Worm (Caenorhabditis elegans) whole organism, L2 larva: ENCODE measurements around the gene srw-113.

Source experiments
- C34F6.9 ChIP-seq: fragments of 150-350 bp; optimal IDR thresholded peaks from 2 replicates; lab custom pipeline; 2014; ENCODE audit warnings: missing biosample characterization, missing genetic modification characterization
- R02D3.7 ChIP-seq: fragments of 150-350 bp; optimal IDR thresholded peaks from 2 replicates; lab custom pipeline; 2014; ENCODE audit warnings: missing biosample characterization, missing genetic modification characterization
- ZK546.5 ChIP-seq: sonication (generic microtip); optimal IDR thresholded peaks from 2 replicates; lab custom pipeline; 2017; ENCODE audit warnings: missing biosample characterization, missing genetic modification characterization
- alr-1 ChIP-seq: fragments of 150-350 bp; optimal IDR thresholded peaks from 2 replicates; lab custom pipeline; 2014; ENCODE audit warnings: missing biosample characterization, missing genetic modification characterization
- aly-2 ChIP-seq: fragments of 150-350 bp; optimal IDR thresholded peaks from 2 replicates; lab custom pipeline; 2014; ENCODE audit warnings: missing biosample characterization, missing genetic modification characterization
- ama-1 ChIP-seq: fragments of 150-350 bp; optimal IDR thresholded peaks from 2 replicates; lab custom pipeline; 2018; ENCODE audit warnings: inconsistent platforms
- blmp-1 ChIP-seq: sonication (generic microtip); optimal IDR thresholded peaks from 2 replicates; lab custom pipeline; 2017; ENCODE audit warnings: missing genetic modification characterization, mild to moderate bottlenecking, missing compliant biosample characterization, antibody characterized with exemption, moderate library complexity; ENCODE audit not compliant: insufficient read depth
- ceh-16 ChIP-seq: fragments of 150-350 bp; optimal IDR thresholded peaks from 2 replicates; lab custom pipeline; 2014; ENCODE audit warnings: missing biosample characterization, missing genetic modification characterization
- ceh-82 ChIP-seq: fragments of 150-350 bp; optimal IDR thresholded peaks from 2 replicates; lab custom pipeline; 2014; ENCODE audit warnings: missing biosample characterization, missing genetic modification characterization
- crh-2 ChIP-seq: sonication (generic microtip); optimal IDR thresholded peaks from 2 replicates; lab custom pipeline; 2017; ENCODE audit warnings: missing biosample characterization, missing genetic modification characterization
- dmd-4 ChIP-seq: sonication (generic microtip); optimal IDR thresholded peaks from 2 replicates; lab custom pipeline; 2017; ENCODE audit warnings: missing biosample characterization, missing genetic modification characterization
- elt-3 ChIP-seq: sonication (generic microtip); optimal IDR thresholded peaks from 2 replicates; lab custom pipeline; 2017; ENCODE audit warnings: missing biosample characterization, missing genetic modification characterization
- fos-1 ChIP-seq: fragments of 150-350 bp; optimal IDR thresholded peaks from 2 replicates; lab custom pipeline; 2014; ENCODE audit warnings: missing biosample characterization, missing genetic modification characterization
- gmeb-1 ChIP-seq: fragments of 150-350 bp; optimal IDR thresholded peaks from 2 replicates; lab custom pipeline; 2014; ENCODE audit warnings: missing biosample characterization, missing genetic modification characterization
- lin-11 ChIP-seq: fragments of 150-350 bp; sonication (generic microtip); optimal IDR thresholded peaks from 2 replicates; lab custom pipeline; 2014; ENCODE audit warnings: missing biosample characterization, missing genetic modification characterization, inconsistent platforms, mixed read lengths
- lin-39 ChIP-seq: fragments of 150-350 bp; optimal IDR thresholded peaks from 2 replicates; lab custom pipeline; 2014; ENCODE audit warnings: missing biosample characterization, missing genetic modification reagents, missing genetic modification characterization
- mab-5 ChIP-seq: fragments of 150-350 bp; optimal IDR thresholded peaks from 2 replicates; lab custom pipeline; 2014; ENCODE audit warnings: missing biosample characterization, missing genetic modification characterization
- mdl-1 ChIP-seq, 2 experiments: fragments of 150-350 bp in 1 of 2; sonication (generic microtip) in 1 of 2; optimal IDR thresholded peaks; 2 replicates each; lab custom pipeline; 2017; ENCODE audit warnings: missing biosample characterization in 2 of 2, missing genetic modification characterization in 2 of 2
- nhr-10 ChIP-seq: sonication (generic microtip); optimal IDR thresholded peaks from 2 replicates; lab custom pipeline; 2017; ENCODE audit warnings: missing biosample characterization, missing genetic modification characterization
- nhr-11 ChIP-seq: fragments of 150-350 bp; optimal IDR thresholded peaks from 2 replicates; lab custom pipeline; 2014; ENCODE audit warnings: missing biosample characterization, missing genetic modification characterization
- nhr-12 ChIP-seq: fragments of 150-350 bp; optimal IDR thresholded peaks from 2 replicates; lab custom pipeline; 2014; ENCODE audit warnings: missing biosample characterization, missing genetic modification characterization
- nhr-21 ChIP-seq: fragments of 150-350 bp; optimal IDR thresholded peaks from 2 replicates; lab custom pipeline; 2014; ENCODE audit warnings: missing biosample characterization, missing genetic modification characterization
- nhr-23 ChIP-seq: fragments of 150-350 bp; optimal IDR thresholded peaks from 2 replicates; lab custom pipeline; 2014; ENCODE audit warnings: missing biosample characterization, missing genetic modification reagents, missing genetic modification characterization
- nhr-237 ChIP-seq: fragments of 150-350 bp; optimal IDR thresholded peaks from 2 replicates; lab custom pipeline; 2014; ENCODE audit warnings: missing biosample characterization, missing genetic modification characterization
- nhr-25 ChIP-seq: fragments of 150-350 bp; sonication (generic microtip); optimal IDR thresholded peaks from 3 replicates; lab custom pipeline; 2014; ENCODE audit warnings: missing biosample characterization, missing genetic modification characterization
- nhr-6 ChIP-seq: fragments of 150-350 bp; optimal IDR thresholded peaks from 2 replicates; lab custom pipeline; 2014; ENCODE audit warnings: missing biosample characterization, missing genetic modification characterization
- nhr-77 ChIP-seq: fragments of 150-350 bp; optimal IDR thresholded peaks from 2 replicates; lab custom pipeline; 2014; ENCODE audit warnings: missing biosample characterization, missing genetic modification characterization
- peb-1 ChIP-seq: fragments of 150-350 bp; optimal IDR thresholded peaks from 2 replicates; lab custom pipeline; 2014; ENCODE audit warnings: missing biosample characterization, missing genetic modification characterization
- sem-4 ChIP-seq: fragments of 150-350 bp; optimal IDR thresholded peaks from 2 replicates; lab custom pipeline; 2014; ENCODE audit warnings: missing biosample characterization, missing genetic modification reagents, missing genetic modification characterization
- skn-1 ChIP-seq: sonication (generic microtip); optimal IDR thresholded peaks from 2 replicates; lab custom pipeline; 2017; ENCODE audit warnings: missing biosample characterization, missing genetic modification characterization
- sma-3 ChIP-seq: sonication (generic microtip); optimal IDR thresholded peaks from 2 replicates; lab custom pipeline; 2016; ENCODE audit warnings: missing genetic modification reagents, missing genetic modification characterization, missing compliant biosample characterization
- sma-9 ChIP-seq, 2 experiments: fragments of 150-350 bp in 1 of 2; sonication (generic microtip) in 1 of 2; optimal IDR thresholded peaks; 2 replicates each; lab custom pipeline; 2014 to 2016; ENCODE audit warnings: missing genetic modification characterization in 2 of 2, mild to moderate bottlenecking in 1 of 2, missing biosample characterization in 1 of 2, missing compliant biosample characterization in 1 of 2, missing genetic modification reagents in 1 of 2, moderate library complexity in 1 of 2
- snpc-4 ChIP-seq: fragments of 150-350 bp; optimal IDR thresholded peaks from 2 replicates; lab custom pipeline; 2014; ENCODE audit warnings: missing biosample characterization, missing genetic modification characterization
- unc-39 ChIP-seq: fragments of 150-350 bp; optimal IDR thresholded peaks from 2 replicates; lab custom pipeline; 2014; ENCODE audit warnings: missing biosample characterization, missing genetic modification characterization
- unc-55 ChIP-seq: fragments of 150-350 bp; sonication (generic microtip); optimal IDR thresholded peaks from 3 replicates; lab custom pipeline; 2014; ENCODE audit warnings: missing biosample characterization, missing genetic modification reagents, missing genetic modification characterization
- unc-62 ChIP-seq: fragments of 150-350 bp; optimal IDR thresholded peaks from 2 replicates; lab custom pipeline; 2014; ENCODE audit warnings: missing biosample characterization, missing genetic modification reagents, missing genetic modification characterization
- zag-1 ChIP-seq: fragments of 150-350 bp; optimal IDR thresholded peaks from 2 replicates; lab custom pipeline; 2014; ENCODE audit warnings: missing biosample characterization, missing genetic modification characterization
- ztf-1 ChIP-seq: fragments of 200-800 bp; sonication (Bioruptor generic); conservative IDR thresholded peaks from 2 replicates; pipeline ENCODE4 v1.3.6; 2022; ENCODE audit warnings: missing genetic modification characterization, missing compliant biosample characterization
- ztf-11 ChIP-seq: sonication (generic microtip); optimal IDR thresholded peaks from 2 replicates; lab custom pipeline; 2017; ENCODE audit warnings: missing biosample characterization, missing genetic modification characterization
- ztf-4 ChIP-seq: fragments of 150-350 bp; optimal IDR thresholded peaks from 2 replicates; lab custom pipeline; 2014; ENCODE audit warnings: missing biosample characterization, missing genetic modification characterization

srw-113 gene

DNA sequence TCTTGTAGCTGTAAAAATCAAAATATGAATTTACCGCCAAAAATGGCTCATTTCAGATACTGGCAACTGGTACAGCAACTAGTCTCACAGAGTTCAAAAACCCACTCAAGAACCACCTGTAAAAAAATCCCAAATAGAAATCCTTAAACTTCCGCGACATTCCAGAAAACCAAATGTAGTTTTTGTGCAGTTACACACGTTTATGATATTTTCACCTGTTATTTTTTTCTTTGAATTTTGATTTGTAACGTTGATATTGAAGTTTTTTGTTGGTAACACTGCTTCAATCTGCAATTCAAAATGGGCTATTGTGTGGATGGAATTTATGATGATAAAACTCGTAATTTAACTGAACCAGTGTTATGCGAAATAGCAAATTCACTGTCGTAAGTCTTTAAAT, at the start of gene srw-113:
TSS of gene srw-113 (plus strand) at position 301 of the 400 bp plus-strand sequence.
- TF ChIP-seq snpc-4 (tag; lab: Kevin White, UChicago) (no peak), ZK546.5 (tag; lab: Kevin White, UChicago) (no peak), unc-39 (tag; lab: Kevin White, UChicago) (no peak), ztf-1 (no peak), mdl-1 (tag; optimal IDR thresholded peaks at IDR 0.05; lab: Kevin White, UChicago) (no peak), unc-62 (GFP tag; lab: Kevin White, UChicago) (no peak), sma-3 (GFP tag; lab: Kevin White, UChicago) (no peak), ztf-4 (no peak)

DNA sequence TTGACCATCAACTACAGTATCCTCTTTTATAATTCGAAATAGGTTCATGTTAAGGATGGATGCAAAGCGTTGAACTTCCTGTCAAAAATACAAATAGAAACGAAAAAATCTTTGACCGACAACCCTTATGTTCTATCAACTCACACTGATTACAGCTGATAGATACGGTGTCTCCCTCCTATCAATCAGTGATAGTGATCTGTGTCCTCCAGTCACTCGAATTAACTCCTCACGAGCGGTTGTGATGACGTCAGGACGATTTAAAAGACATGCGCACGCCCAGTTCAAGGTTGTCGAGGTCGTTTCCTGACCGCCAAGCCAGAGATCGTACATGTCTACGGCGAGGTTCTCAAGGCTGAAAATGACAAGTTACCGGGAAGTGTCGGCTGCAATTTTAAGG, 47.0 kb upstream of the srw-113 start:
- TF ChIP-seq unc-62 (GFP tag; lab: Kevin White, UChicago), result no peak
- peak; percentile 51 for TF ChIP-seq sma-9 (GFP tag; optimal IDR thresholded peaks at IDR 0.05; lab: Kevin White, UChicago)
- no peak for TF ChIP-seq sma-9 (tag; optimal IDR thresholded peaks at IDR 0.05; lab: Kevin White, UChicago)

DNA sequence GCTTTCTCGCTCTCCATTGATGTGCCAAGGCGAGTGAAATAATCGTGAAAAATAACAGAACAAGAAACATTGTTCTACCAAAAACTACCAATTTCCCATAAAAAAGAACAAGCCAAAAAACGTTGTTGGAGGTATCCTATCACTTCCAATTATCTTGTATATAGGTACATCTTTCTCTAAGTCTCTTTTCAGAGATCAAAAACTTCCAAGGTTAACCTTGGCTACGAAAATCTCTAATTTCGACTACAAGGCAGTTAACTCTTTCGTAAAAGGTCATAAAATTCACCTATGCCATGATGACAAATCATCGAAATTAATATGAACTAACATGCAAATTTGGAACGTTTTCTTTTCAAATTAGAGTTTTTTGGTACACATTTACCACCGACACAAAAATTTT, 45.1 kb upstream of the srw-113 start, which contains the start of gene cyp-34A1:
TSS of gene cyp-34A1 (minus strand) at position 101 of the 400 bp plus-strand sequence.
- TF ChIP-seq ceh-82 (tag; lab: Kevin White, UChicago) (no peak), dmd-4 (tag; lab: Kevin White, UChicago) (no peak), aly-2 (no peak), nhr-77 (tag; lab: Kevin White, UChicago) (no peak), zag-1 (tag; lab: Kevin White, UChicago) (no peak), ama-1 (no peak), snpc-4 (tag; lab: Kevin White, UChicago) (no peak), nhr-23 (no peak), R02D3.7 (tag; lab: Kevin White, UChicago) (no peak), unc-55 (GFP tag; lab: Kevin White, UChicago) (no peak), sma-3 (GFP tag; lab: Kevin White, UChicago) (no peak), alr-1 (tag; lab: Kevin White, UChicago) (no peak)

DNA sequence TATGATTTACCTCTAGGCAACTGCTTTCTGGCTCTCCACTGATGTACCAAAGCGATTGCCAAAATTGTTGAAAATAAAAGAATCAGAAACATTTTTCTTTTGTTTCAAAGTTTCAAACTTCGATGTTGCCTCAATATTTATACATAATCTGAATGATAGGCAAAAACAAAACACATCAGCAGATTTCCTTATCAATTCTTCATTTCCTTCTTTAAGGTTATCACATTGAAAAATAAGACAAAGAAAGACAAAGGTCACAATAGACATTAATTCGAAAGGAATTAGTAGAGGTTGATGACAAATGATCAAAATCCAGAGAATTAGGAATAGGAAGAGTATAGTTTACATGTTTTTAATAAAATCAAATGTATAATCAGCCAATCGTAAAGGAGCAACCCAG, 42.0 kb upstream of the srw-113 start, which contains the start of gene cyp-34A2:
TSS of gene cyp-34A2 (minus strand) at position 101 of the 400 bp plus-strand sequence.
- TF ChIP-seq blmp-1 (no peak), sma-3 (GFP tag; lab: Kevin White, UChicago) (no peak), ztf-4 (no peak), nhr-21 (tag; lab: Kevin White, UChicago) (no peak), sem-4 (tag; lab: Kevin White, UChicago) (no peak), nhr-10 (no peak), mab-5 (no peak), R02D3.7 (tag; lab: Kevin White, UChicago) (no peak), unc-39 (tag; lab: Kevin White, UChicago) (no peak), lin-39 (tag; lab: Kevin White, UChicago) (no peak), sma-9 (GFP tag; optimal IDR thresholded peaks at IDR 0.05; lab: Kevin White, UChicago) (no peak), sma-9 (tag; optimal IDR thresholded peaks at IDR 0.05; lab: Kevin White, UChicago) (no peak), alr-1 (tag; lab: Kevin White, UChicago) (no peak), ztf-11 (no peak), nhr-12 (no peak), ceh-16 (tag; lab: Kevin White, UChicago) (no peak), nhr-6 (no peak), unc-62 (GFP tag; lab: Kevin White, UChicago) (no peak), snpc-4 (tag; lab: Kevin White, UChicago) (no peak), nhr-11 (tag; lab: Kevin White, UChicago) (no peak)

ce11 chrV:15293865-15294264, 39.1 kb upstream of the srw-113 start, which contains the start of gene str-96:
Gene str-96 (minus strand): TSS chrV:15293965.
- TF ChIP-seq snpc-4 (tag; lab: Kevin White, UChicago) (no peak), nhr-237 (no peak), unc-55 (GFP tag; lab: Kevin White, UChicago) (no peak), peb-1 (no peak), unc-39 (tag; lab: Kevin White, UChicago) (no peak), ztf-11 (no peak)

ce11 chrV:15298597-15298996, 34.4 kb upstream of the srw-113 start, which contains the start of gene cpr-3:
Gene cpr-3 (minus strand): TSS chrV:15298700.
- TF ChIP-seq sem-4 (tag; lab: Kevin White, UChicago), result no peak
- no peak for TF ChIP-seq lin-11 (tag; lab: Kevin White, UChicago)
- TF ChIP-seq crh-2, result peak; percentile 64
- no peak for TF ChIP-seq unc-55 (GFP tag; lab: Kevin White, UChicago)
- no peak for TF ChIP-seq C34F6.9 (tag; lab: Kevin White, UChicago)
- TF ChIP-seq nhr-11 (tag; lab: Kevin White, UChicago), result no peak
- TF ChIP-seq nhr-25 (tag; lab: Kevin White, UChicago), result no peak
- no peak for TF ChIP-seq nhr-6
- TF ChIP-seq ztf-11, result no peak
- TF ChIP-seq mdl-1 (tag; optimal IDR thresholded peaks at IDR 0.05; lab: Kevin White, UChicago), result no peak
- no peak for TF ChIP-seq nhr-10
- no peak for TF ChIP-seq lin-39 (tag; lab: Kevin White, UChicago)
- TF ChIP-seq sma-3 (GFP tag; lab: Kevin White, UChicago), result peak; percentile 8
- TF ChIP-seq dmd-4 (tag; lab: Kevin White, UChicago), result no peak
- no peak for TF ChIP-seq peb-1
- TF ChIP-seq ztf-1, result no peak
- TF ChIP-seq elt-3 (tag; lab: Kevin White, UChicago), result no peak
- TF ChIP-seq snpc-4 (tag; lab: Kevin White, UChicago), result no peak
- peak; percentile 75 for TF ChIP-seq skn-1 (tag; lab: Kevin White, UChicago)
- TF ChIP-seq gmeb-1 (tag; lab: Kevin White, UChicago), result peak; percentile 64
- TF ChIP-seq fos-1, result peak; percentile 100
